Worm (Caenorhabditis elegans) whole organism, L4 larva: ENCODE measurements around the gene tsp-16.

Experiments used
- F49E8.2 ChIP-seq: sonication (generic microtip); optimal IDR thresholded peaks from 2 replicates; lab custom pipeline; 2016; ENCODE audit warnings: missing compliant biosample characterization, mild to moderate bottlenecking, missing genetic modification characterization, borderline replicate concordance
- T26A8.4 ChIP-seq: fragments of 200-800 bp; sonication (Bioruptor generic); IDR thresholded peaks from 2 replicates; pipeline ENCODE4 v1.3.6; 2022; ENCODE audit warnings: missing genetic modification characterization, missing compliant biosample characterization
- ZK337.2 ChIP-seq: fragments of 200-800 bp; sonication (Bioruptor generic); IDR thresholded peaks from 2 replicates; pipeline ENCODE4 v1.3.6; 2022; ENCODE audit warnings: missing genetic modification reagents, missing genetic modification characterization, missing compliant biosample characterization
- aha-1 ChIP-seq: fragments of 150-350 bp; peaks from one replicate; lab custom pipeline; 2014; ENCODE audit warnings: missing biosample characterization, missing genetic modification characterization
- aly-2 ChIP-seq: sonication (generic microtip); optimal IDR thresholded peaks from 2 replicates; lab custom pipeline; 2018; ENCODE audit warnings: missing biosample characterization, missing genetic modification characterization
- ceh-20 ChIP-seq: fragments of 200-800 bp; sonication (Bioruptor generic); IDR thresholded peaks from 2 replicates; pipeline ENCODE4 v1.3.6; 2022; ENCODE audit warnings: missing genetic modification reagents, missing genetic modification characterization, missing compliant biosample characterization
- ceh-32 ChIP-seq: sonication (generic microtip); optimal IDR thresholded peaks from 2 replicates; lab custom pipeline; 2016; ENCODE audit warnings: mild to moderate bottlenecking, missing genetic modification characterization, missing compliant biosample characterization; ENCODE audit not compliant: poor library complexity
- ctbp-1 ChIP-seq: fragments of 200-800 bp; sonication (Bioruptor generic); IDR thresholded peaks from 2 replicates; pipeline ENCODE4 v1.3.6; 2022; ENCODE audit warnings: missing genetic modification reagents, missing genetic modification characterization, missing compliant biosample characterization
- daf-16 ChIP-seq, 3 experiments: sonication (generic microtip); optimal IDR thresholded peaks; 2 replicates each; lab custom pipeline; 2016 to 2017; ENCODE audit warnings: missing genetic modification characterization in 3 of 3, missing genetic modification reagents in 3 of 3, mild to moderate bottlenecking in 2 of 3, missing compliant biosample characterization in 2 of 3, missing biosample characterization in 1 of 3, moderate library complexity in 1 of 3
- dmd-9 ChIP-seq: fragments of 200-800 bp; sonication (Bioruptor generic); IDR thresholded peaks from 2 replicates; pipeline ENCODE4 v1.3.6; 2022; ENCODE audit warnings: missing genetic modification reagents, missing genetic modification characterization, missing compliant biosample characterization
- hif-1 ChIP-seq, 2 experiments: sonication (generic microtip); optimal IDR thresholded peaks; 2 replicates each; lab custom pipeline; 2016 to 2017; ENCODE audit warnings: missing compliant biosample characterization in 2 of 2, missing genetic modification characterization in 2 of 2, missing genetic modification reagents in 2 of 2, missing genotype in 2 of 2, mild to moderate bottlenecking in 1 of 2
- lin-13 ChIP-seq: fragments of 150-350 bp; optimal IDR thresholded peaks from 2 replicates; lab custom pipeline; 2014; ENCODE audit warnings: missing biosample characterization, missing genetic modification reagents, missing genetic modification characterization
- lin-29 ChIP-seq: fragments of 200-800 bp; sonication (Bioruptor generic); IDR thresholded peaks from 2 replicates; pipeline ENCODE4 v1.3.6; 2022; ENCODE audit warnings: missing genetic modification reagents, missing genetic modification characterization, missing compliant biosample characterization
- mdt-29 ChIP-seq: fragments of 200-800 bp; sonication (Bioruptor generic); IDR thresholded peaks from 2 replicates; pipeline ENCODE4 v1.3.6; 2022; ENCODE audit warnings: missing genetic modification reagents, missing genetic modification characterization, missing compliant biosample characterization
- mxl-3 ChIP-seq: fragments of 200-800 bp; sonication (Bioruptor generic); optimal IDR thresholded peaks from 2 replicates; lab custom pipeline; 2018; ENCODE audit warnings: mild to moderate bottlenecking, missing genetic modification characterization, missing compliant biosample characterization
- nhr-11 ChIP-seq: fragments of 150-350 bp; optimal IDR thresholded peaks from 2 replicates; lab custom pipeline; 2014; ENCODE audit warnings: missing biosample characterization, missing genetic modification characterization
- nhr-28 ChIP-seq: fragments of 150-350 bp; optimal IDR thresholded peaks from 2 replicates; lab custom pipeline; 2014; ENCODE audit warnings: missing biosample characterization, missing genetic modification characterization
- rbr-2 ChIP-seq: sonication (generic microtip); optimal IDR thresholded peaks from 2 replicates; lab custom pipeline; 2016; ENCODE audit warnings: missing genotype, missing genetic modification characterization, missing compliant biosample characterization
- sdz-12 ChIP-seq: fragments of 200-800 bp; sonication (Bioruptor generic); optimal IDR thresholded peaks from 2 replicates; lab custom pipeline; 2018; ENCODE audit warnings: mild to moderate bottlenecking, missing genetic modification characterization, missing compliant biosample characterization
- snpc-4 ChIP-seq: fragments of 150-350 bp; optimal IDR thresholded peaks from 2 replicates; lab custom pipeline; 2014; ENCODE audit warnings: missing biosample characterization, missing genetic modification characterization
- unc-62 ChIP-seq, 3 experiments: fragments of 150-350 bp in 1 of 3; sonication (generic microtip); optimal IDR thresholded peaks in 2 of 3; peaks in 1 of 3; 1 replicate in 1 of 3; 2 replicates in 2 of 3; lab custom pipeline; 2014 to 2017; ENCODE audit warnings: missing biosample characterization in 3 of 3, missing genetic modification characterization in 3 of 3, missing genetic modification reagents in 3 of 3, missing genotype in 1 of 3
- zip-11 ChIP-seq: fragments of 200-800 bp; sonication (Bioruptor generic); IDR thresholded peaks from 2 replicates; pipeline ENCODE4 v1.3.6; 2022; ENCODE audit warnings: missing genetic modification characterization, missing compliant biosample characterization

tsp-16 gene

ce11 chrX:6962347-6962746 is 34.1 kb downstream of the tsp-16 start:
- peak in 1 of 2 experiments; percentile 31 for TF ChIP-seq daf-16 (GFP tag; optimal IDR thresholded peaks at IDR 0.05; lab: Kevin White, UChicago)
- TF ChIP-seq daf-16 (tag; optimal IDR thresholded peaks at IDR 0.05; lab: Kevin White, UChicago): no peak
- TF ChIP-seq ceh-20 (GFP tag; lab: Robert Waterston, UW): no peak
- TF ChIP-seq, all 104 proteins: peak for 1

DNA sequence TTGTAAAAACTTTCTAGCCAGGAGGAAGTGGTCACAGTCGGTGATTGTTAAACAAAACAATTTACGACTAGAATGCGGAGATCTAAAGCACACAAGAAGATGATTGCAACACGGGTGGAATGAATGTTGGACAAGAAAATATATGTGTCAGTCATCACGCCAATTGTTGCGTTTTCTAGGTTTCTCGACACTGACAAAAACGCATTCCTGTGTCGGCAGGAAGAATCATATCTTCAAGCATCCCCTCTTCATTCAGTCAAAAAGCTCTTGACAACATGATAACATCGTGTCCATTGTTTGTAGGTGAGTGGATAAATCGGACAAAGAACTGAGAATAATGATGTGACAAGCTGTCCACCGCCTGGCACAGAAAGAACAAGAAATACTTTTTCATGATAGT is 36.9 kb downstream of the tsp-16 start:
- TF ChIP-seq nhr-28 (tag; lab: Kevin White, UChicago) (no peak), unc-62 (GFP tag; optimal IDR thresholded peaks at IDR 0.05 in 1 of 2; lab: Kevin White, UChicago) (peak in 1 of 2 experiments; percentile 83), unc-62 (tag; optimal IDR thresholded peaks at IDR 0.05; lab: Kevin White, UChicago) (no peak)

- TF ChIP-seq aha-1 (tag; lab: Kevin White, UChicago) (peak; percentile 61), rbr-2 (tag; lab: Kevin White, UChicago) (no peak), zip-11 (no peak)
- TF ChIP-seq, all 104 proteins: peak for 1
Observed at ce11 chrX:6958914-6959313, 37.5 kb downstream of the tsp-16 start.

ce11 chrX:6956299-6956698 is 40.1 kb downstream of the tsp-16 start, which contains the start of gene inx-1:
inx-1 (minus strand) TSS chrX:6956399.
- TF ChIP-seq dmd-9 (no peak), aly-2 (no peak), mxl-3 (GFP tag; lab: Kevin White, UChicago) (no peak)

- TF ChIP-seq hif-1 (tag; optimal IDR thresholded peaks at IDR 0.05; lab: Kevin White, UChicago): no peak
- TF ChIP-seq snpc-4 (tag; lab: Kevin White, UChicago): no peak
- TF ChIP-seq lin-13: no peak
- TF ChIP-seq ctbp-1 (GFP tag; lab: Robert Waterston, UW): no peak
- no peak for TF ChIP-seq T26A8.4
- TF ChIP-seq mdt-29: no peak
- TF ChIP-seq lin-29 (GFP tag; lab: Robert Waterston, UW): no peak
- TF ChIP-seq sdz-12: no peak
- TF ChIP-seq nhr-11: no peak
- TF ChIP-seq F49E8.2 (tag; lab: Kevin White, UChicago): no peak
- TF ChIP-seq ZK337.2 (GFP tag; lab: Robert Waterston, UW): no peak
Observed at ce11 chrX:6953339-6953738, 43.1 kb downstream of the tsp-16 start.

DNA sequence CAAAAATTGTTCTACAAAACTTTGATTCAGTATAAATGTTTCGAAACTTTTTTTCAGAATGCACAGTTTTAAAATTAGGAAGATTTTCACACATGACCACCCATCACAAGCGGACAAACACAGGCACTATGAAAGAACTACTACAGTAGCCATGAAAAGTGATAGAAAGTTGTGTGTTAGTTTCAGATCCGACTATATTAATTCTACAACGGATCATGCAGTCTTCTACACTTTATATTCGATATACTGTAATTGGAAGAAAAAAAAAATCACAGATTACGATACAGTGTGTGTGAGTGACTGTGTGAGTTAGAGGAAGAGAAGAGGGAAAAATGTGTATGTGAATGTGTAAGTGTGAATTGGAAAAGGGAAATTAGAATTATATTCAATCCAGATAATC is 49.6 kb downstream of the tsp-16 start:
- TF ChIP-seq ceh-32 (tag; lab: Kevin White, UChicago) (no peak), unc-62 (GFP tag; optimal IDR thresholded peaks at IDR 0.05 in 1 of 2; lab: Kevin White, UChicago) (peak in 1 of 2 experiments; percentile 96), unc-62 (tag; optimal IDR thresholded peaks at IDR 0.05; lab: Kevin White, UChicago) (no peak)
